Fruit fly (Drosophila melanogaster) whole organism, pupa: Measurements from ENCODE around the gene CG3061.

Source experiments
- CG10348 ChIP-seq: fragments of 200-800 bp; sonication (Bioruptor generic); IDR thresholded peaks from 2 replicates; pipeline ENCODE4 v1.3.6; 2022; ENCODE audit warnings: missing biosample characterization, missing genetic modification characterization
- CG12605 ChIP-seq: fragments of 200-800 bp; sonication (Bioruptor generic); IDR thresholded peaks from 2 replicates; pipeline ENCODE4 v1.3.6; 2022; ENCODE audit warnings: missing biosample characterization, missing genetic modification characterization
- CG8301 ChIP-seq: fragments of 200-800 bp; sonication (Bioruptor generic); optimal IDR thresholded peaks from 2 replicates; lab custom pipeline; 2018; ENCODE audit warnings: missing biosample characterization, mild to moderate bottlenecking, missing genetic modification characterization
- CG9948 ChIP-seq: fragments of 200-800 bp; sonication (Bioruptor generic); optimal IDR thresholded peaks from 2 replicates; lab custom pipeline; 2018; ENCODE audit warnings: missing biosample characterization, mild to moderate bottlenecking, missing genetic modification characterization, moderate library complexity
- Pif1A ChIP-seq: fragments of 200-800 bp; sonication (Bioruptor generic); optimal IDR thresholded peaks from 3 replicates; lab custom pipeline; 2016; ENCODE audit warnings: missing biosample characterization, missing genetic modification characterization
- fd96Ca ChIP-seq: fragments of 200-800 bp; sonication (Bioruptor generic); IDR thresholded peaks from 3 replicates; pipeline ENCODE4 v1.3.6; 2022; ENCODE audit warnings: missing biosample characterization, missing genetic modification characterization
- rn ChIP-seq: fragments of 200-800 bp; sonication (Bioruptor generic); IDR thresholded peaks from 2 replicates; pipeline ENCODE4 v1.3.6; 2022; ENCODE audit warnings: missing biosample characterization, missing genetic modification characterization

- TF ChIP-seq rn (GFP tag; lab: Robert Waterston, UW): no peak
- no peak for TF ChIP-seq CG9948 (tag; lab: Kevin White, UChicago)
- TF ChIP-seq fd96Ca (GFP tag; lab: Robert Waterston, UW): no peak
- no peak for TF ChIP-seq CG12605 (GFP tag; lab: Robert Waterston, UW)
- TF ChIP-seq CG8301 (tag; lab: Kevin White, UChicago): no peak
- TF ChIP-seq Pif1A (GFP tag; lab: Kevin White, UChicago): peak; percentile 27
- TF ChIP-seq CG10348 (GFP tag; lab: Robert Waterston, UW): no peak
These were observed 29.9 kb upstream of the CG3061 start for dm6 chr3R:14002146-14002846.
